Fruit fly (Drosophila melanogaster) whole organism, embryonic: ENCODE results near the gene CG15390.

Experiments used
- Adf1 ChIP-seq: fragments of 200-800 bp; sonication (Bioruptor generic); IDR thresholded peaks from 2 replicates; pipeline ENCODE4 v1.3.6; 2022; ENCODE audit warnings: missing biosample characterization, missing genetic modification characterization
- Antp ChIP-seq: fragments of 200-800 bp; sonication (Bioruptor generic); optimal IDR thresholded peaks from 3 replicates; lab custom pipeline; 2016; ENCODE audit warnings: missing biosample characterization, missing genetic modification characterization
- BEAF-32 ChIP-seq: fragments of 200-800 bp; sonication (Bioruptor generic); optimal IDR thresholded peaks from 3 replicates; lab custom pipeline; 2017; ENCODE audit warnings: missing biosample characterization, missing genetic modification characterization, mild to moderate bottlenecking, moderate library complexity, missing genetic modification reagents
- CG10209 ChIP-seq: fragments of 200-800 bp; sonication (Bioruptor generic); optimal IDR thresholded peaks from 3 replicates; lab custom pipeline; 2017; ENCODE audit warnings: missing biosample characterization, mild to moderate bottlenecking, missing genetic modification characterization, missing genetic modification reagents
- CG1024 ChIP-seq: fragments of 200-800 bp; sonication (Bioruptor generic); IDR thresholded peaks from 2 replicates; pipeline ENCODE4 v1.3.6; 2022; ENCODE audit warnings: missing biosample characterization, missing genetic modification characterization
- CG11560 ChIP-seq: fragments of 200-800 bp; sonication (Bioruptor generic); IDR thresholded peaks from 3 replicates; pipeline ENCODE4 v1.3.6; 2022; ENCODE audit warnings: missing biosample characterization, missing genetic modification characterization
- CG12104 ChIP-seq: fragments of 200-800 bp; sonication (Bioruptor generic); optimal IDR thresholded peaks from 3 replicates; lab custom pipeline; 2016; ENCODE audit warnings: missing biosample characterization, missing genetic modification characterization
- CG12155 ChIP-seq: fragments of 200-800 bp; sonication (Bioruptor generic); optimal IDR thresholded peaks from 3 replicates; lab custom pipeline; 2016; ENCODE audit warnings: missing biosample characterization, missing genetic modification characterization
- CG12236 ChIP-seq: fragments of 200-800 bp; sonication (Bioruptor generic); optimal IDR thresholded peaks from 2 replicates; lab custom pipeline; 2016; ENCODE audit warnings: missing biosample characterization, missing genetic modification characterization
- CG14441 ChIP-seq: fragments of 200-800 bp; sonication (Bioruptor generic); IDR thresholded peaks from 2 replicates; pipeline ENCODE4 v1.3.6; 2022; ENCODE audit warnings: missing biosample characterization, missing genetic modification characterization
- CG14667 ChIP-seq: fragments of 200-800 bp; sonication (Bioruptor generic); IDR thresholded peaks from 2 replicates; pipeline ENCODE4 v1.3.6; 2022; ENCODE audit warnings: missing biosample characterization, missing genetic modification characterization
- CG1602 ChIP-seq: fragments of 200-800 bp; sonication (Bioruptor generic); optimal IDR thresholded peaks from 3 replicates; lab custom pipeline; 2016; ENCODE audit warnings: missing biosample characterization, missing genetic modification characterization
- CG16779 ChIP-seq: fragments of 200-800 bp; sonication (Bioruptor generic); IDR thresholded peaks from 2 replicates; pipeline ENCODE4 v1.3.6; 2022; ENCODE audit warnings: missing biosample characterization, missing genetic modification characterization
- CG16815 ChIP-seq: fragments of 200-800 bp; sonication (Bioruptor generic); optimal IDR thresholded peaks from 3 replicates; lab custom pipeline; 2017; ENCODE audit warnings: missing biosample characterization, mild to moderate bottlenecking, missing genetic modification characterization
- CG2678 ChIP-seq: fragments of 200-800 bp; sonication (Bioruptor generic); optimal IDR thresholded peaks from 3 replicates; lab custom pipeline; 2019; ENCODE audit warnings: missing biosample characterization, mild to moderate bottlenecking, missing genetic modification characterization, moderate library complexity
- CG31388 ChIP-seq: fragments of 200-800 bp; sonication (Bioruptor generic); optimal IDR thresholded peaks from 2 replicates; lab custom pipeline; 2016; ENCODE audit warnings: missing biosample characterization, missing genetic modification characterization
- CG3281 ChIP-seq: fragments of 200-800 bp; sonication (Bioruptor generic); optimal IDR thresholded peaks from 3 replicates; lab custom pipeline; 2017; ENCODE audit warnings: missing biosample characterization, mild to moderate bottlenecking, missing genetic modification characterization
- CG34376 ChIP-seq: fragments of 200-800 bp; sonication (Bioruptor generic); optimal IDR thresholded peaks from 2 replicates; lab custom pipeline; 2018; ENCODE audit warnings: missing biosample characterization, mild to moderate bottlenecking, missing genetic modification characterization
- CG42726 ChIP-seq: fragments of 200-800 bp; sonication (Bioruptor generic); IDR thresholded peaks from 2 replicates; pipeline ENCODE4 v1.3.6; 2022; ENCODE audit warnings: missing biosample characterization, missing genetic modification characterization; ENCODE audit not compliant: partially characterized antibody
- CG6683 ChIP-seq: fragments of 200-800 bp; sonication (Bioruptor generic); optimal IDR thresholded peaks from 2 replicates; lab custom pipeline; 2017; ENCODE audit warnings: missing biosample characterization, mild to moderate bottlenecking, missing genetic modification characterization, missing genetic modification reagents
- CG6689 ChIP-seq: fragments of 200-800 bp; sonication (Bioruptor generic); IDR thresholded peaks from 2 replicates; pipeline ENCODE4 v1.3.6; 2022; ENCODE audit warnings: missing biosample characterization, missing genetic modification characterization
- CG6791 ChIP-seq: fragments of 200-800 bp; sonication (Bioruptor generic); IDR thresholded peaks from 3 replicates; pipeline ENCODE4 v1.3.6; 2022; ENCODE audit warnings: missing biosample characterization, missing genetic modification characterization; ENCODE audit not compliant: partially characterized antibody
- CG9932 ChIP-seq: fragments of 200-800 bp; sonication (Bioruptor generic); IDR thresholded peaks from 2 replicates; pipeline ENCODE4 v1.3.6; 2022; ENCODE audit warnings: missing biosample characterization, missing genetic modification characterization
- D19A ChIP-seq: fragments of 200-800 bp; optimal IDR thresholded peaks from 3 replicates; lab custom pipeline; 2019; ENCODE audit warnings: missing biosample characterization, mild to moderate bottlenecking, missing genetic modification characterization, moderate library complexity
- Dll ChIP-seq: fragments of 200-800 bp; sonication (Bioruptor generic); IDR thresholded peaks from 4 replicates; pipeline ENCODE4 v1.3.6; 2022; ENCODE audit warnings: missing biosample characterization, missing genetic modification characterization; ENCODE audit not compliant: partially characterized antibody
- Ets97D ChIP-seq: fragments of 200-800 bp; sonication (Bioruptor generic); optimal IDR thresholded peaks from 3 replicates; lab custom pipeline; 2016; ENCODE audit warnings: missing biosample characterization, missing genetic modification characterization
- GATAe ChIP-seq: fragments of 200-800 bp; sonication (Bioruptor generic); conservative IDR thresholded peaks from 2 replicates; pipeline ENCODE4 v1.3.6; 2022; ENCODE audit warnings: missing biosample characterization, missing genetic modification characterization
- HHEX ChIP-seq: fragments of 200-800 bp; sonication (Bioruptor generic); optimal IDR thresholded peaks from 3 replicates; lab custom pipeline; 2017; ENCODE audit warnings: missing biosample characterization, mild to moderate bottlenecking, missing genetic modification characterization, missing genetic modification reagents
- HLH3B ChIP-seq: fragments of 200-800 bp; sonication (Bioruptor generic); IDR thresholded peaks from 2 replicates; pipeline ENCODE4 v1.3.6; 2022; ENCODE audit warnings: missing biosample characterization, missing genetic modification characterization
- Hr39 ChIP-seq: fragments of >200 bp; optimal IDR thresholded peaks from 2 replicates; lab custom pipeline; 2017
- Lim3 ChIP-seq: fragments of 200-800 bp; sonication (Bioruptor generic); IDR thresholded peaks from 2 replicates; pipeline ENCODE4 v1.3.6; 2022; ENCODE audit warnings: missing biosample characterization, missing genetic modification characterization
- MESR4 ChIP-seq: fragments of 200-800 bp; sonication (Bioruptor generic); optimal IDR thresholded peaks from 2 replicates; lab custom pipeline; 2018; ENCODE audit warnings: missing biosample characterization, mild to moderate bottlenecking, missing genetic modification characterization, moderate library complexity
- Meics ChIP-seq: fragments of 200-800 bp; sonication (Bioruptor generic); optimal IDR thresholded peaks from 2 replicates; lab custom pipeline; 2017; ENCODE audit warnings: missing biosample characterization, mild to moderate bottlenecking, missing genetic modification characterization
- Ptx1 ChIP-seq: fragments of 200-800 bp; sonication (Bioruptor generic); IDR thresholded peaks from 2 replicates; pipeline ENCODE4 v1.3.6; 2022; ENCODE audit warnings: missing biosample characterization, missing genetic modification characterization
- Rx ChIP-seq: fragments of 200-800 bp; sonication (Bioruptor generic); IDR thresholded peaks from 2 replicates; pipeline ENCODE4 v1.3.6; 2022; ENCODE audit warnings: missing biosample characterization, missing genetic modification characterization
- Scr ChIP-seq: fragments of 200-800 bp; sonication (Bioruptor generic); IDR thresholded peaks from 2 replicates; pipeline ENCODE4 v1.3.6; 2022; ENCODE audit warnings: missing biosample characterization, missing genetic modification characterization; ENCODE audit not compliant: partially characterized antibody
- Sry-β ChIP-seq: fragments of 200-800 bp; sonication (Bioruptor generic); optimal IDR thresholded peaks from 2 replicates; lab custom pipeline; 2018; ENCODE audit warnings: missing biosample characterization, mild to moderate bottlenecking, missing genetic modification characterization, moderate library complexity
- Stat92E ChIP-seq, 3 experiments: fragments of >200 bp in 2 of 3; fragments of 200-800 bp in 1 of 3; sonication (Bioruptor generic) in 1 of 3; optimal IDR thresholded peaks; 2 replicates each; lab custom pipeline; 2017 to 2019; ENCODE audit warnings: missing biosample characterization in 3 of 3, missing genetic modification characterization in 3 of 3, mild to moderate bottlenecking in 1 of 3, moderate library complexity in 1 of 3
- crc ChIP-seq: fragments of 200-800 bp; sonication (Bioruptor generic); optimal IDR thresholded peaks from 2 replicates; lab custom pipeline; 2016; ENCODE audit warnings: missing biosample characterization, missing genetic modification characterization
- cwo ChIP-seq: fragments of 200-800 bp; sonication (Bioruptor generic); optimal IDR thresholded peaks from 3 replicates; lab custom pipeline; 2017; ENCODE audit warnings: missing biosample characterization, missing genetic modification characterization, mild to moderate bottlenecking, moderate library complexity, missing genetic modification reagents
- dati ChIP-seq: fragments of 200-800 bp; sonication (Bioruptor generic); IDR thresholded peaks from 2 replicates; pipeline ENCODE4 v1.3.6; 2022; ENCODE audit warnings: missing biosample characterization, missing genetic modification characterization
- esg ChIP-seq: fragments of 200-800 bp; sonication (Bioruptor generic); conservative IDR thresholded peaks from 2 replicates; pipeline ENCODE4 v1.3.6; 2022; ENCODE audit warnings: missing biosample characterization, missing genetic modification characterization
- eve ChIP-seq, 2 experiments: fragments of >200 bp; optimal IDR thresholded peaks; 2 replicates each; lab custom pipeline; 2017; ENCODE audit warnings: missing biosample characterization in 2 of 2, missing genetic modification characterization in 2 of 2
- eyg ChIP-seq: fragments of 200-800 bp; sonication (Bioruptor generic); optimal IDR thresholded peaks from 3 replicates; lab custom pipeline; 2016; ENCODE audit warnings: missing biosample characterization, missing genetic modification characterization
- oc ChIP-seq: fragments of 200-800 bp; sonication (Bioruptor generic); optimal IDR thresholded peaks from 2 replicates; lab custom pipeline; 2018; ENCODE audit warnings: missing biosample characterization, mild to moderate bottlenecking, missing genetic modification characterization, moderate library complexity
- pita ChIP-seq: fragments of 200-800 bp; sonication (Bioruptor generic); optimal IDR thresholded peaks from 2 replicates; lab custom pipeline; 2017; ENCODE audit warnings: missing biosample characterization, mild to moderate bottlenecking, missing genetic modification characterization
- schlank ChIP-seq: fragments of 200-800 bp; sonication (Bioruptor generic); optimal IDR thresholded peaks from 2 replicates; lab custom pipeline; 2018; ENCODE audit warnings: missing biosample characterization, mild to moderate bottlenecking, missing genetic modification characterization
- sna ChIP-seq: fragments of 200-800 bp; sonication (Bioruptor generic); IDR thresholded peaks from 2 replicates; pipeline ENCODE4 v1.3.6; 2022; ENCODE audit warnings: missing biosample characterization, missing genetic modification characterization; ENCODE audit not compliant: partially characterized antibody
- trem ChIP-seq: fragments of 200-800 bp; optimal IDR thresholded peaks from 3 replicates; lab custom pipeline; 2019; ENCODE audit warnings: missing biosample characterization, mild to moderate bottlenecking, missing genetic modification characterization, moderate library complexity
- unc-4 ChIP-seq: fragments of 200-800 bp; sonication (Bioruptor generic); IDR thresholded peaks from 2 replicates; pipeline ENCODE4 v1.3.6; 2022; ENCODE audit warnings: missing biosample characterization, missing genetic modification characterization; ENCODE audit not compliant: partially characterized antibody
- wor ChIP-seq: fragments of 200-800 bp; sonication (Bioruptor generic); IDR thresholded peaks from 2 replicates; pipeline ENCODE4 v1.3.6; 2022; ENCODE audit warnings: missing biosample characterization, missing genetic modification characterization

The CG15390 gene

dm6 chr2L:2365077-2365651 is 9.3 kb upstream of the CG15390 start, which contains the start of the genes Rab5 and Axud1 (continued):
- TF ChIP-seq esg (GFP tag; lab: Robert Waterston, UW) = no peak
- TF ChIP-seq Antp (GFP tag; lab: Kevin White, UChicago) = no peak
- TF ChIP-seq schlank (tag; lab: Kevin White, UChicago) = no peak
- TF ChIP-seq Stat92E (GFP tag; optimal IDR thresholded peaks at IDR 0.05; lab: Kevin White, UChicago) = peak in 1 of 3 experiments; percentile 16
- TF ChIP-seq D19A (tag; lab: Kevin White, UChicago) = no peak
- no peak for TF ChIP-seq Scr (GFP tag; lab: Robert Waterston, UW)
- TF ChIP-seq HHEX = no peak
- no peak for TF ChIP-seq Dll (GFP tag; lab: Robert Waterston, UW)
- peak; percentile 60 for TF ChIP-seq trem
- TF ChIP-seq HLH3B (GFP tag; lab: Robert Waterston, UW) = no peak
- no peak for TF ChIP-seq CG16779 (GFP tag; lab: Robert Waterston, UW)
- no peak for TF ChIP-seq CG10209
- TF ChIP-seq CG42726 (GFP tag; lab: Robert Waterston, UW) = 0 out of 2 replicates have a peak, but pooled peaks have one; percentile 45
- no peak for TF ChIP-seq CG1024
- TF ChIP-seq dati = no peak
- no peak for TF ChIP-seq Lim3
- peak; percentile 71 for TF ChIP-seq MESR4 (GFP tag; lab: Kevin White, UChicago)
- no peak for TF ChIP-seq oc (tag; lab: Kevin White, UChicago)
- TF ChIP-seq CG11560 (tag; lab: Robert Waterston, UW) = no peak
- TF ChIP-seq CG6791 = no peak
- no peak for TF ChIP-seq CG12236 (GFP tag; lab: Kevin White, UChicago)
- no peak for TF ChIP-seq Meics (GFP tag; lab: Kevin White, UChicago)
- TF ChIP-seq CG6689 = no peak
- TF ChIP-seq Sry-β (GFP tag; lab: Kevin White, UChicago) = no peak
- no peak for TF ChIP-seq CG14441 (GFP tag; lab: Robert Waterston, UW)
- no peak for TF ChIP-seq CG1602 (GFP tag; lab: Kevin White, UChicago)
- TF ChIP-seq CG34376 (GFP tag; lab: Kevin White, UChicago) = no peak
- peak; percentile 57 for TF ChIP-seq Ets97D (GFP tag; lab: Kevin White, UChicago)
- no peak for TF ChIP-seq CG12155 (GFP tag; lab: Kevin White, UChicago)
- no peak for TF ChIP-seq Adf1
- TF ChIP-seq pita (GFP tag; lab: Kevin White, UChicago) = peak; percentile 74
- TF ChIP-seq BEAF-32 (GFP tag; lab: Kevin White, UChicago) = peak; percentile 79
- no peak for TF ChIP-seq cwo (GFP tag; lab: Kevin White, UChicago)
- TF ChIP-seq sna (GFP tag; lab: Robert Waterston, UW) = no peak
- TF ChIP-seq CG12104 = no peak
- no peak for TF ChIP-seq CG31388
- TF ChIP-seq Hr39 = no peak
- no peak for TF ChIP-seq Rx
- TF ChIP-seq CG9932 (GFP tag; lab: Robert Waterston, UW) = peak; percentile 31
- TF ChIP-seq CG16815 (GFP tag; lab: Kevin White, UChicago) = no peak
- no peak for TF ChIP-seq GATAe (GFP tag; lab: Robert Waterston, UW)
- TF ChIP-seq unc-4 (GFP tag; lab: Robert Waterston, UW) = no peak
- TF ChIP-seq CG6683 (GFP tag; lab: Kevin White, UChicago) = no peak
- no peak for TF ChIP-seq CG3281 (GFP tag; lab: Kevin White, UChicago)
- no peak for TF ChIP-seq wor (GFP tag; lab: Robert Waterston, UW)
- TF ChIP-seq eve (GFP tag; optimal IDR thresholded peaks at IDR 0.05; lab: Kevin White, UChicago) = no peak
- TF ChIP-seq CG14667 (GFP tag; lab: Robert Waterston, UW) = no peak
- no peak for TF ChIP-seq CG2678 (tag; lab: Kevin White, UChicago)
- no peak for TF ChIP-seq eyg (GFP tag; lab: Kevin White, UChicago)
- TF ChIP-seq Ptx1 (GFP tag; lab: Robert Waterston, UW) = 0 out of 2 replicates have a peak, but pooled peaks have one; percentile 12
- TF ChIP-seq crc (GFP tag; lab: Kevin White, UChicago) = no peak
